Fruit fly (Drosophila melanogaster): ENCODE data around the gene Archease.
A peak's percentile ranks its signal among the peaks of the same experiment; 100 is the strongest.

Archease gene

DNA sequence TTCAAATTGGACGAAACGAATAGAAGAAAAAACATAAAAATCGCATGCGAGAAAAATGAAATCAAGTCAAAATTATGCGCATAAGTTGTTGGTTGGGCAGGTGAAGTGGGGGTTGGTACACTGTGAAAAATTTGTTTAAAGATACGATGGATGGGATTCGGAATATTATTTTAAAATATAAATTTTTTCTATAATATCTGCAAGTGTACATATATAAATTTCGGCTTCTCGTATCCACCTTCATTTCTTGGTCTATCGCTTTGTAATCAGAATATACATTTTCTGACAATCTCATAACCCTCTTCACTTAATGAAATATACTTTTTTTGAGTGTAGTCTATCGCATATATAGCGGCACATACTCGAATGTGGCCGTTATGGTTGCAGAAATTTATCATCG, 40.6 kb upstream of the Archease start (continued):
- TF ChIP-seq CG8119 (GFP tag; IDR thresholded peaks at IDR 0.05), result peak; percentile 88
- TF ChIP-seq CG7368 (GFP tag; optimal IDR thresholded peaks at IDR 0.05), result no peak
- no peak for TF ChIP-seq spab (GFP tag; optimal IDR thresholded peaks at IDR 0.05)
- TF ChIP-seq CG10669 (GFP tag; optimal IDR thresholded peaks at IDR 0.05), result no peak
- TF ChIP-seq Blimp-1 (GFP tag; optimal IDR thresholded peaks at IDR 0.05), result no peak
- peak; percentile 27 for TF ChIP-seq CG10631 (GFP tag; optimal IDR thresholded peaks at IDR 0.05)
- peak; percentile 64 for TF ChIP-seq CG3919 (GFP tag; optimal IDR thresholded peaks at IDR 0.05)
- TF ChIP-seq fd59A (GFP tag; optimal IDR thresholded peaks at IDR 0.05), result no peak
- no peak for TF ChIP-seq fd85E (GFP tag; optimal IDR thresholded peaks at IDR 0.05)
- TF ChIP-seq CG6276 (GFP tag; optimal IDR thresholded peaks at IDR 0.05), result peak; percentile 80
- no peak for TF ChIP-seq fkh (GFP tag; optimal IDR thresholded peaks at IDR 0.05)
- peak; percentile 59 for TF ChIP-seq dac (GFP tag; optimal IDR thresholded peaks at IDR 0.05)
- TF ChIP-seq Gug (GFP tag; IDR thresholded peaks at IDR 0.05), result peak; percentile 39; the same call in 1 of the 2 replicates
- TF ChIP-seq Sox14 (GFP tag; optimal IDR thresholded peaks at IDR 0.05), result no peak
- no peak for TF ChIP-seq CG9139 (GFP tag; optimal IDR thresholded peaks at IDR 0.05)

dm6 chr3R:21701529-21701928, 38.8 kb upstream of the Archease start:
- no peak for TF ChIP-seq CG10669 (GFP tag; optimal IDR thresholded peaks at IDR 0.05)
- no peak for TF ChIP-seq Sox14 (GFP tag; optimal IDR thresholded peaks at IDR 0.05)
- no peak for TF ChIP-seq OdsH (GFP tag; optimal IDR thresholded peaks at IDR 0.05)
- TF ChIP-seq fd59A (GFP tag; optimal IDR thresholded peaks at IDR 0.05), result no peak
- TF ChIP-seq CG34406 (GFP tag; optimal IDR thresholded peaks at IDR 0.05), result no peak
- no peak for TF ChIP-seq Eip78C (GFP tag)

DNA sequence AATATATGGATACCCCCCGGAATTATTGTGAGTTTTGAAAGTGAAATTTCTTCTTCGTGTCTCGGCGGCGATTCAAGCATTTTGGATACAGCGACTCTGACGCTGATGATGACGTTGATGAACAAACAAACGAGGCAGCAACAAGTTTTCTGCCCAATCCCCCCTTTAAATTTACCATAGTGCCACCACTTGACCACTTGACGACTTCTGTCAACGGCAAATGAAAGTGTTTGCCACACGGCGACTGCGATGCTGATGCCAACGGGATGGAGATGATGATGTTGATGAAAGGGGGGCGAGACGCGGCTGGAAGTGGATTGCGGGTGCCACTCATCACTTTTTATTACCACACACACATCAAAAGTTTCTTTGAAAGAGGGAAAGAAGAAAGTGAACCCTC, 37.7 kb upstream of the Archease start:
- no peak for TF ChIP-seq Lpt (GFP tag; optimal IDR thresholded peaks at IDR 0.05)
- TF ChIP-seq achi (GFP tag; optimal IDR thresholded peaks at IDR 0.05), result no peak
- peak; percentile 6 for TF ChIP-seq Eip78C (GFP tag)
- TF ChIP-seq CG6854 (GFP tag; optimal IDR thresholded peaks at IDR 0.05), result no peak
- peak; percentile 72 for TF ChIP-seq Blimp-1 (GFP tag; optimal IDR thresholded peaks at IDR 0.05)

DNA sequence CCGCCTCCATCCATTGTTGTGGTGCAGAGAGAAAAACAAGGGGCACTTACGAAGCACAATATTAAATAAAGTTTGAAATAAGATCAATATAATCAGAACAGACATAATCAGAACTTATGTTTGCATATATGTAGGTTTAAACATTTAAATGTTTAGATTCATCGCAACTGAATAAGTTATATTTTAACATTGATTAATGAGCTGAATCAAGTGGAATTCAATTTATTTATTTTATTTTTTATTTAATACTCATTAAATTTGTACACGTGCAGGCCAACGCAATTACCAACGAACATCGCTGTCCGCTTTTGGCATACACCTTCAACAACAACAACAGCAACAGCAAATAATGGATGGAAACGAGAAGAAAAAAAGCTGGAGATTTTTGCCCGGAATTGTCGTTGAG, 36.1 kb upstream of the Archease start:
- TF ChIP-seq CG15336 (GFP tag; IDR thresholded peaks at IDR 0.05), result peak; percentile 89
- TF ChIP-seq CG8632 (GFP tag; optimal IDR thresholded peaks at IDR 0.05), result peak; percentile 80
- TF ChIP-seq lz (GFP tag; optimal IDR thresholded peaks at IDR 0.05), result peak; percentile 55
- peak; percentile 47 for TF ChIP-seq cyc (GFP tag; optimal IDR thresholded peaks at IDR 0.05)
- peak; percentile 92 for TF ChIP-seq CG8119 (GFP tag; IDR thresholded peaks at IDR 0.05)
- TF ChIP-seq CG10669 (GFP tag; optimal IDR thresholded peaks at IDR 0.05), result peak; percentile 90
- TF ChIP-seq CG32006 (GFP tag; optimal IDR thresholded peaks at IDR 0.05), result peak; percentile 92
- TF ChIP-seq CG11294 (GFP tag; IDR thresholded peaks at IDR 0.05), result peak; percentile 53
- TF ChIP-seq CG6276 (GFP tag; optimal IDR thresholded peaks at IDR 0.05), result peak; percentile 81
- peak; percentile 75 for TF ChIP-seq CG11762 (GFP tag; optimal IDR thresholded peaks at IDR 0.05; ENCODE audit: insufficient read depth)
- peak; percentile 81 for TF ChIP-seq CG6792 (GFP tag; optimal IDR thresholded peaks at IDR 0.05)
- TF ChIP-seq CG10631 (GFP tag; optimal IDR thresholded peaks at IDR 0.05), result peak; percentile 85
- TF ChIP-seq CG11902 (GFP tag; optimal IDR thresholded peaks at IDR 0.05), result peak; percentile 65
- TF ChIP-seq Sox102F (GFP tag; optimal IDR thresholded peaks at IDR 0.05), result peak; percentile 70
- no peak for TF ChIP-seq Hr38 (GFP tag; optimal IDR thresholded peaks at IDR 0.05)
- TF ChIP-seq net (GFP tag; optimal IDR thresholded peaks at IDR 0.05), result peak; percentile 83
- peak; percentile 83 for TF ChIP-seq OdsH (GFP tag; optimal IDR thresholded peaks at IDR 0.05)
- peak; percentile 46 for TF ChIP-seq Hr39 (GFP tag; optimal IDR thresholded peaks at IDR 0.05)
- TF ChIP-seq topi (GFP tag; optimal IDR thresholded peaks at IDR 0.05), result peak; percentile 72
- peak; percentile 81 for TF ChIP-seq pdm3 (GFP tag; optimal IDR thresholded peaks at IDR 0.05)
- TF ChIP-seq fd59A (GFP tag; optimal IDR thresholded peaks at IDR 0.05), result peak; percentile 88
- peak; percentile 71 for TF ChIP-seq CG9139 (GFP tag; optimal IDR thresholded peaks at IDR 0.05)
- TF ChIP-seq esn (GFP tag; optimal IDR thresholded peaks at IDR 0.05), result peak; percentile 76
- peak; percentile 8 for TF ChIP-seq Eip93F (GFP tag; optimal IDR thresholded peaks at IDR 0.05)
- TF ChIP-seq ss (GFP tag; optimal IDR thresholded peaks at IDR 0.05), result peak; percentile 88 to 91
- TF ChIP-seq CG4318 (GFP tag; optimal IDR thresholded peaks at IDR 0.05), result peak; percentile 83
- TF ChIP-seq Ets21C (GFP tag; optimal IDR thresholded peaks at IDR 0.05), result peak; percentile 20
- TF ChIP-seq Gug (GFP tag; IDR thresholded peaks at IDR 0.05), result peak; percentile 48
- TF ChIP-seq CG7368 (GFP tag; optimal IDR thresholded peaks at IDR 0.05), result peak; percentile 79
- TF ChIP-seq Eip78C (GFP tag), result peak; percentile 96
- peak; percentile 81 for TF ChIP-seq CG34406 (GFP tag; optimal IDR thresholded peaks at IDR 0.05)
- peak; percentile 63 to 78 for TF ChIP-seq salr (GFP tag; optimal IDR thresholded peaks at IDR 0.05)
- peak; percentile 79 for TF ChIP-seq Hr4 (GFP tag; optimal IDR thresholded peaks at IDR 0.05)
- TF ChIP-seq Blimp-1 (GFP tag; optimal IDR thresholded peaks at IDR 0.05), result peak; percentile 32
- peak; percentile 80 for TF ChIP-seq CG6163 (GFP tag; IDR thresholded peaks at IDR 0.05)
- peak; percentile 65 for TF ChIP-seq Sox14 (GFP tag; optimal IDR thresholded peaks at IDR 0.05)
